Worm (Caenorhabditis elegans) whole organism, late embryonic: ENCODE measurements around the gene D1086.3.

ENCODE experiments used
- C08G9.2 ChIP-seq: sonication (generic microtip); optimal IDR thresholded peaks from 2 replicates; lab custom pipeline; 2016; ENCODE audit warnings: mild to moderate bottlenecking, missing genetic modification characterization, moderate library complexity, missing compliant biosample characterization
- C38D4.7 ChIP-seq: fragments of 200-800 bp; sonication (Bioruptor generic); optimal IDR thresholded peaks from 2 replicates; lab custom pipeline; 2018; ENCODE audit warnings: mild to moderate bottlenecking, missing genetic modification characterization, moderate library complexity, missing compliant biosample characterization
- F13H6.1 ChIP-seq: sonication (generic microtip); optimal IDR thresholded peaks from 2 replicates; lab custom pipeline; 2016; ENCODE audit warnings: missing genetic modification characterization, missing compliant biosample characterization
- K02D7.2 ChIP-seq: sonication (generic microtip); optimal IDR thresholded peaks from 2 replicates; lab custom pipeline; 2017; ENCODE audit warnings: mild to moderate bottlenecking, missing genetic modification characterization, missing compliant biosample characterization
- K09A11.1 ChIP-seq: sonication (generic microtip); optimal IDR thresholded peaks from 2 replicates; lab custom pipeline; 2017; ENCODE audit warnings: antibody characterized with exemption, mild to moderate bottlenecking, missing genetic modification characterization, missing compliant biosample characterization; ENCODE audit not compliant: insufficient read depth
- T23F11.4 ChIP-seq: fragments of 200-800 bp; sonication (Bioruptor generic); optimal IDR thresholded peaks from 2 replicates; lab custom pipeline; 2018; ENCODE audit warnings: mild to moderate bottlenecking, missing genetic modification characterization, missing compliant biosample characterization
- ahr-1 ChIP-seq: sonication (generic microtip); optimal IDR thresholded peaks from 2 replicates; lab custom pipeline; 2016; ENCODE audit warnings: missing genetic modification characterization, missing compliant biosample characterization
- ama-1 ChIP-seq: fragments of 150-350 bp; optimal IDR thresholded peaks from 2 replicates; lab custom pipeline; 2014
- ceh-14 ChIP-seq: sonication (generic microtip); optimal IDR thresholded peaks from 2 replicates; lab custom pipeline; 2016; ENCODE audit warnings: missing genotype, missing genetic modification characterization, missing compliant biosample characterization
- ceh-22 ChIP-seq: sonication (generic microtip); optimal IDR thresholded peaks from 2 replicates; lab custom pipeline; 2017; ENCODE audit warnings: missing biosample characterization, missing genetic modification characterization
- ceh-24 ChIP-seq: sonication (generic microtip); optimal IDR thresholded peaks from 2 replicates; lab custom pipeline; 2016; ENCODE audit warnings: mild to moderate bottlenecking, missing genetic modification characterization, missing compliant biosample characterization
- ceh-30 ChIP-seq: fragments of 150-350 bp; optimal IDR thresholded peaks from 2 replicates; lab custom pipeline; 2014; ENCODE audit warnings: missing biosample characterization, missing genetic modification characterization
- ceh-31 ChIP-seq: sonication (generic microtip); optimal IDR thresholded peaks from 2 replicates; lab custom pipeline; 2016; ENCODE audit warnings: missing genetic modification characterization, missing compliant biosample characterization
- ceh-34 ChIP-seq: sonication (generic microtip); optimal IDR thresholded peaks from 2 replicates; lab custom pipeline; 2016; ENCODE audit warnings: mild to moderate bottlenecking, missing genetic modification characterization, missing compliant biosample characterization
- ceh-45 ChIP-seq: fragments of 200-800 bp; sonication (Bioruptor generic); IDR thresholded peaks from 2 replicates; pipeline ENCODE4 v1.3.6; 2022; ENCODE audit warnings: missing genetic modification reagents, missing genetic modification characterization, missing compliant biosample characterization
- ceh-9 ChIP-seq: sonication (generic microtip); optimal IDR thresholded peaks from 2 replicates; lab custom pipeline; 2016; ENCODE audit warnings: mild to moderate bottlenecking, missing genetic modification characterization, inconsistent platforms, missing compliant biosample characterization
- elt-2 ChIP-seq: sonication (generic microtip); optimal IDR thresholded peaks from 2 replicates; lab custom pipeline; 2016; ENCODE audit warnings: missing genetic modification reagents, missing genetic modification characterization, missing compliant biosample characterization
- eyg-1 ChIP-seq: sonication (generic microtip); optimal IDR thresholded peaks from 2 replicates; lab custom pipeline; 2016; ENCODE audit warnings: missing genotype, missing genetic modification characterization, missing compliant biosample characterization
- gmeb-2 ChIP-seq: sonication (generic microtip); optimal IDR thresholded peaks from 2 replicates; lab custom pipeline; 2016; ENCODE audit warnings: missing genetic modification characterization, inconsistent platforms, missing compliant biosample characterization
- hlh-15 ChIP-seq: sonication (generic microtip); optimal IDR thresholded peaks from 2 replicates; lab custom pipeline; 2016; ENCODE audit warnings: missing genetic modification characterization, missing compliant biosample characterization
- hlh-8 ChIP-seq: sonication (generic microtip); optimal IDR thresholded peaks from 2 replicates; lab custom pipeline; 2016; ENCODE audit warnings: missing genotype, missing genetic modification characterization, missing compliant biosample characterization
- lin-11 ChIP-seq: fragments of 200-800 bp; sonication (Bioruptor generic); optimal IDR thresholded peaks from 2 replicates; lab custom pipeline; 2018; ENCODE audit warnings: mild to moderate bottlenecking, missing genetic modification characterization, missing compliant biosample characterization
- nfya-1 ChIP-seq: sonication (generic microtip); optimal IDR thresholded peaks from 2 replicates; lab custom pipeline; 2017; ENCODE audit warnings: missing genetic modification characterization, mild to moderate bottlenecking, missing compliant biosample characterization, antibody characterized with exemption, moderate library complexity
- odd-2 ChIP-seq: sonication (generic microtip); optimal IDR thresholded peaks from 2 replicates; lab custom pipeline; 2017; ENCODE audit warnings: antibody characterized with exemption, mild to moderate bottlenecking, missing genetic modification characterization, missing compliant biosample characterization
- pha-2 ChIP-seq: sonication (generic microtip); optimal IDR thresholded peaks from 2 replicates; lab custom pipeline; 2017; ENCODE audit warnings: mild to moderate bottlenecking, missing genetic modification characterization, missing compliant biosample characterization
- pqm-1 ChIP-seq: sonication (generic microtip); optimal IDR thresholded peaks from 2 replicates; lab custom pipeline; 2016; ENCODE audit warnings: missing genetic modification characterization, missing compliant biosample characterization
- sox-2 ChIP-seq: fragments of 200-800 bp; sonication (Bioruptor generic); IDR thresholded peaks from 2 replicates; pipeline ENCODE4 v1.3.6; 2022; ENCODE audit warnings: missing genetic modification reagents, missing genetic modification characterization, missing compliant biosample characterization
- tbx-2 ChIP-seq: sonication (generic microtip); optimal IDR thresholded peaks from 2 replicates; lab custom pipeline; 2016; ENCODE audit warnings: missing genetic modification characterization, missing compliant biosample characterization
- unc-42 ChIP-seq: sonication (generic microtip); optimal IDR thresholded peaks from 2 replicates; lab custom pipeline; 2016; ENCODE audit warnings: missing genotype, missing genetic modification characterization, missing compliant biosample characterization
- unc-86 ChIP-seq: sonication (generic microtip); optimal IDR thresholded peaks from 2 replicates; lab custom pipeline; 2016; ENCODE audit warnings: missing genetic modification characterization, missing compliant biosample characterization

The D1086.3 gene

ce11 chrV:14083970-14084369 is 8.6 kb upstream of the D1086.3 start, which contains the start of gene D1086.7:
D1086.7 (plus strand) TSS chrV:14084270.
- TF ChIP-seq C38D4.7 (no peak), tbx-2 (tag; lab: Kevin White, UChicago) (no peak), gmeb-2 (tag; lab: Kevin White, UChicago) (no peak), unc-86 (tag; lab: Kevin White, UChicago) (no peak), K09A11.1 (no peak), sox-2 (no peak), hlh-8 (tag; lab: Kevin White, UChicago) (no peak), ceh-31 (tag; lab: Kevin White, UChicago) (no peak)

DNA sequence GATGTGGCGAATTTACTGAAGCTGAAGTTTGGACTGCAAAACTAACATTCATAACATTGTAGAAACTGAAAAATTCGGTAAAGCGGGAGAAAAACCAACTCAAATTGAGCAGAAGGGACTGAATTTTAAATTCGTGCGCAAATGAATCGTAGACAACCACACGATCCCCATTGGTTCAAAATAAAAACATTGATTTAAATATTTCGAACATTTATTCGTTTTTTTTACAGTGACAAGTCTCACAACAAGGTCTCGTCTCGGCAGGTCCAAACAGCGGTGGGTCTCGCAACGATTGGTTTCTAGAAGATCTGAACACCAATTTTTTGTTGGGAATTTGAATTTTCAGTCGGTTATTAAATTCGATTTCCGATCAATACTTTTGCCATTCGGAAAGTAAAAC is 7.0 kb upstream of the D1086.3 start, which contains the start of gene D1086.18:
Gene D1086.18 (plus strand): TSS at position 301 of the 400 bp plus-strand sequence.
- no peak for TF ChIP-seq pha-2
- TF ChIP-seq T23F11.4 (GFP tag; lab: Kevin White, UChicago), result no peak

DNA sequence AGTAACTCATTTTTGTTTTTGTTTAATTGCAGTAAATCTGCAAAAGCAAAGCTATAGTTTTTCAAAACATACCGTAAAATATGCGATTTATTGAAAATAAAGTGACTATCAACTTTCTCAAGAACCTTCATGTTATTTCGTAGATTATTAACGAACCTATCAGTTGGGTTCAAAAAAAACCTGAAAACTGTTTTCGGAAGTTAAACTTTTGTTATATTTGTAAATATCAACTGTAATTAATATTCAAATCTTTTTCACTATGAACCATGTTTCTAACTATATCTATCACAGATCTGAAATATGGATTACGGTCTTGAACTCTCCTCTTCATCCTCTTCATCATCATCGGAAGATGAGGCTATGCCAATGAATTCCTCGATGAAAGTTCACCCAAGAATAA is 4.5 kb upstream of the D1086.3 start, which contains the start of gene D1086.19:
Gene D1086.19 (plus strand): TSS at position 301 of the 400 bp plus-strand sequence.
- TF ChIP-seq unc-42 (tag; lab: Kevin White, UChicago) (no peak), ceh-34 (tag; lab: Kevin White, UChicago) (no peak), tbx-2 (tag; lab: Kevin White, UChicago) (no peak), eyg-1 (tag; lab: Kevin White, UChicago) (no peak), ama-1 (no peak), pqm-1 (no peak), ceh-31 (tag; lab: Kevin White, UChicago) (no peak), pha-2 (no peak), hlh-8 (tag; lab: Kevin White, UChicago) (no peak), unc-86 (tag; lab: Kevin White, UChicago) (no peak), K02D7.2 (tag; lab: Kevin White, UChicago) (no peak), ceh-22 (tag; lab: Kevin White, UChicago) (no peak), ceh-14 (no peak), T23F11.4 (GFP tag; lab: Kevin White, UChicago) (no peak), ceh-30 (tag; lab: Kevin White, UChicago) (no peak), elt-2 (tag; lab: Kevin White, UChicago) (no peak)

DNA sequence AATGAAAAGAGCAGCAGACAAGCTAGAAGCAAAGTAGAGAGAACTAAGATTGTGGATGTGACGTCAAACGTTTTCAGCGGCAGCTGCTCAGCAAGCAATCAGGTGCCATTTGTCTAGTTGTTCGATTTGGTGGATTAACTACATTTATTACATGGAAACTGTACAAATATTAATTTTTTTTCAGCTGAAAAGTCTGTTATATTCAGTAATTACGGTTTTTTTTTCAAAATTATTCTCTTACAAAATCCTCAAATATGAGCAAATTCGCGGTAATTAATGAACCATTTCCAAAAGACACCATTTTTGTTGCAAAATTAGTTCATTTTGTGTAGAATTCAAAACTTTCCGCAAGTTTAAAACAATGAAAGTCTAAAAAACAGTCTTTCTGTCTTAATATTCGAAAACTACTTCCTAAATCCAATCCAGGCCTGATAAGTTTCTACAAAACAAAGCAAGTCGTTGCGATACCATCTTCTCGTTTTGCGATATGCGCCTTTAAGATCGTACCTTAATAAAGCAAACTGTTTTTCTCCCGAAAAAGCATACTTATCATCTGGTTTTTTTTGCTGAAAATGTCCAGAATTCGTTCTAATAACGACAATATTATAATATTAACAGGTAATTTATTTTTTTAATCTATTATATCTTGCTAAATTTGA is 2.2 kb upstream of the D1086.3 start, which contains the start of the genes D1086.5 and him-5:
Gene D1086.5 (minus strand): TSS at position 51 of the 659 bp plus-strand sequence.
Gene him-5 (plus strand): TSS at position 118 of the 659 bp plus-strand sequence.
- TF ChIP-seq pqm-1 (no peak), hlh-15 (no peak), odd-2 (no peak), ceh-24 (tag; lab: Kevin White, UChicago) (no peak)

- TF ChIP-seq hlh-8 (tag; lab: Kevin White, UChicago) (no peak), ceh-9 (tag; lab: Kevin White, UChicago) (no peak), C08G9.2 (no peak)
Observed at ce11 chrV:14093805-14094204, 1.2 kb downstream of the D1086.3 start, which contains the start of gene D1086.8. D1086.8 (plus strand) TSS chrV:14094105.

ce11 chrV:14094546-14094945 is 2.0 kb downstream of the D1086.3 start:
- TF ChIP-seq odd-2, result no peak
- TF ChIP-seq ceh-22 (tag; lab: Kevin White, UChicago), result no peak
- no peak for TF ChIP-seq unc-86 (tag; lab: Kevin White, UChicago)
- TF ChIP-seq ceh-9 (tag; lab: Kevin White, UChicago), result no peak
- TF ChIP-seq C08G9.2, result no peak
- TF ChIP-seq nfya-1 (tag; lab: Kevin White, UChicago), result no peak
- no peak for TF ChIP-seq F13H6.1 (tag; lab: Kevin White, UChicago)
- no peak for TF ChIP-seq ahr-1 (tag; lab: Kevin White, UChicago)
- no peak for TF ChIP-seq lin-11 (tag; lab: Kevin White, UChicago)
- no peak for TF ChIP-seq T23F11.4 (GFP tag; lab: Kevin White, UChicago)
- no peak for TF ChIP-seq ceh-45 (GFP tag; lab: Robert Waterston, UW)
- no peak for TF ChIP-seq pha-2
